Worm (Caenorhabditis elegans) whole organism, late embryonic: ENCODE measurements around the gene ZC204.12.

Experiments used
- C38D4.7 ChIP-seq: fragments of 200-800 bp; sonication (Bioruptor generic); optimal IDR thresholded peaks from 2 replicates; lab custom pipeline; 2018; ENCODE audit warnings: mild to moderate bottlenecking, missing genetic modification characterization, moderate library complexity, missing compliant biosample characterization
- T23F11.4 ChIP-seq: fragments of 200-800 bp; sonication (Bioruptor generic); optimal IDR thresholded peaks from 2 replicates; lab custom pipeline; 2018; ENCODE audit warnings: mild to moderate bottlenecking, missing genetic modification characterization, missing compliant biosample characterization
- Y22D7AL.16 ChIP-seq: sonication (generic microtip); optimal IDR thresholded peaks from 2 replicates; lab custom pipeline; 2016; ENCODE audit warnings: missing genetic modification characterization, missing compliant biosample characterization
- ahr-1 ChIP-seq: sonication (generic microtip); optimal IDR thresholded peaks from 2 replicates; lab custom pipeline; 2016; ENCODE audit warnings: missing genetic modification characterization, missing compliant biosample characterization
- ama-1 ChIP-seq: fragments of 150-350 bp; optimal IDR thresholded peaks from 2 replicates; lab custom pipeline; 2014
- ceh-18 ChIP-seq: sonication (generic microtip); optimal IDR thresholded peaks from 2 replicates; lab custom pipeline; 2016; ENCODE audit warnings: missing genetic modification characterization, missing compliant biosample characterization
- ceh-22 ChIP-seq: sonication (generic microtip); optimal IDR thresholded peaks from 2 replicates; lab custom pipeline; 2017; ENCODE audit warnings: missing biosample characterization, missing genetic modification characterization
- ceh-31 ChIP-seq: sonication (generic microtip); optimal IDR thresholded peaks from 2 replicates; lab custom pipeline; 2016; ENCODE audit warnings: missing genetic modification characterization, missing compliant biosample characterization
- che-1 ChIP-seq: sonication (generic microtip); optimal IDR thresholded peaks from 2 replicates; lab custom pipeline; 2016; ENCODE audit warnings: mild to moderate bottlenecking, missing genetic modification characterization, missing compliant biosample characterization
- dmd-4 ChIP-seq: sonication (generic microtip); optimal IDR thresholded peaks from 2 replicates; lab custom pipeline; 2016; ENCODE audit warnings: borderline replicate concordance, missing genetic modification characterization, missing compliant biosample characterization
- dve-1 ChIP-seq: sonication (generic microtip); optimal IDR thresholded peaks from 2 replicates; lab custom pipeline; 2017; ENCODE audit warnings: antibody characterized with exemption, mild to moderate bottlenecking, missing genetic modification characterization, missing compliant biosample characterization
- elt-2 ChIP-seq: sonication (generic microtip); optimal IDR thresholded peaks from 2 replicates; lab custom pipeline; 2016; ENCODE audit warnings: missing genetic modification reagents, missing genetic modification characterization, missing compliant biosample characterization
- eyg-1 ChIP-seq: sonication (generic microtip); optimal IDR thresholded peaks from 2 replicates; lab custom pipeline; 2016; ENCODE audit warnings: missing genotype, missing genetic modification characterization, missing compliant biosample characterization
- fkh-6 ChIP-seq: sonication (generic microtip); optimal IDR thresholded peaks from 2 replicates; lab custom pipeline; 2016; ENCODE audit warnings: missing genetic modification characterization, missing compliant biosample characterization
- hlh-6 ChIP-seq: sonication (generic microtip); optimal IDR thresholded peaks from 2 replicates; lab custom pipeline; 2016; ENCODE audit warnings: missing genotype, missing genetic modification characterization, missing compliant biosample characterization
- hlh-8 ChIP-seq: sonication (generic microtip); optimal IDR thresholded peaks from 2 replicates; lab custom pipeline; 2016; ENCODE audit warnings: missing genotype, missing genetic modification characterization, missing compliant biosample characterization
- madf-2 ChIP-seq: sonication (generic microtip); optimal IDR thresholded peaks from 2 replicates; lab custom pipeline; 2017; ENCODE audit warnings: missing genetic modification characterization, missing compliant biosample characterization
- mec-3 ChIP-seq: sonication (generic microtip); optimal IDR thresholded peaks from 2 replicates; lab custom pipeline; 2016; ENCODE audit warnings: borderline replicate concordance, missing genetic modification characterization, missing compliant biosample characterization
- nhr-11 ChIP-seq: fragments of 150-350 bp; optimal IDR thresholded peaks from 2 replicates; lab custom pipeline; 2014; ENCODE audit warnings: missing biosample characterization, missing genetic modification characterization
- nhr-232 ChIP-seq: sonication (generic microtip); optimal IDR thresholded peaks from 2 replicates; lab custom pipeline; 2016; ENCODE audit warnings: missing genetic modification characterization, missing compliant biosample characterization
- npax-4 ChIP-seq: sonication (generic microtip); optimal IDR thresholded peaks from 2 replicates; lab custom pipeline; 2016; ENCODE audit warnings: missing genetic modification characterization, missing compliant biosample characterization
- pag-3 ChIP-seq: sonication (generic microtip); optimal IDR thresholded peaks from 2 replicates; lab custom pipeline; 2016; ENCODE audit warnings: missing compliant biosample characterization, missing genetic modification characterization, borderline replicate concordance
- pha-2 ChIP-seq: sonication (generic microtip); optimal IDR thresholded peaks from 2 replicates; lab custom pipeline; 2017; ENCODE audit warnings: mild to moderate bottlenecking, missing genetic modification characterization, missing compliant biosample characterization
- ref-2 ChIP-seq: sonication (generic microtip); optimal IDR thresholded peaks from 2 replicates; lab custom pipeline; 2016; ENCODE audit warnings: missing genetic modification characterization, missing compliant biosample characterization
- rnt-1 ChIP-seq: sonication (generic microtip); optimal IDR thresholded peaks from 2 replicates; lab custom pipeline; 2016; ENCODE audit warnings: missing genetic modification characterization, missing compliant biosample characterization
- sdc-2 ChIP-seq: sonication (generic microtip); optimal IDR thresholded peaks from 2 replicates; lab custom pipeline; 2016; ENCODE audit warnings: missing genotype, missing genetic modification characterization, missing compliant biosample characterization
- sox-2 ChIP-seq: fragments of 200-800 bp; sonication (Bioruptor generic); IDR thresholded peaks from 2 replicates; pipeline ENCODE4 v1.3.6; 2022; ENCODE audit warnings: missing genetic modification reagents, missing genetic modification characterization, missing compliant biosample characterization
- sox-4 ChIP-seq: sonication (generic microtip); optimal IDR thresholded peaks from 2 replicates; lab custom pipeline; 2017; ENCODE audit warnings: mild to moderate bottlenecking, missing genetic modification characterization, inconsistent platforms, missing compliant biosample characterization
- tbx-2 ChIP-seq: sonication (generic microtip); optimal IDR thresholded peaks from 2 replicates; lab custom pipeline; 2016; ENCODE audit warnings: missing genetic modification characterization, missing compliant biosample characterization
- tbx-7 ChIP-seq: sonication (generic microtip); optimal IDR thresholded peaks from 2 replicates; lab custom pipeline; 2016; ENCODE audit warnings: missing genotype, missing genetic modification characterization, missing compliant biosample characterization
- ttx-3 ChIP-seq: sonication (generic microtip); optimal IDR thresholded peaks from 2 replicates; lab custom pipeline; 2016; ENCODE audit warnings: missing genetic modification reagents, missing genetic modification characterization, missing compliant biosample characterization
- zip-5 ChIP-seq: sonication (generic microtip); optimal IDR thresholded peaks from 2 replicates; lab custom pipeline; 2016; ENCODE audit warnings: missing genetic modification characterization, missing compliant biosample characterization

Gene ZC204.12

ce11 chrII:1672673-1673072 lies 15.6 kb upstream of the ZC204.12 start:
- TF ChIP-seq dmd-4 (tag; lab: Kevin White, UChicago), result no peak
- TF ChIP-seq ref-2, result no peak
- TF ChIP-seq tbx-2 (tag; lab: Kevin White, UChicago), result no peak
- TF ChIP-seq Y22D7AL.16 (tag; lab: Kevin White, UChicago), result no peak
- no peak for TF ChIP-seq sox-4 (tag; lab: Kevin White, UChicago)
- TF ChIP-seq hlh-8 (tag; lab: Kevin White, UChicago), result no peak
- TF ChIP-seq ceh-31 (tag; lab: Kevin White, UChicago), result no peak
- no peak for TF ChIP-seq nhr-232 (tag; lab: Kevin White, UChicago)

- TF ChIP-seq tbx-7, result no peak
- no peak for TF ChIP-seq elt-2
- no peak for TF ChIP-seq pag-3 (tag; lab: Kevin White, UChicago)
- no peak for TF ChIP-seq npax-4 (tag; lab: Kevin White, UChicago)
- no peak for TF ChIP-seq sox-2 (GFP tag; lab: Robert Waterston, UW)
- TF ChIP-seq ama-1 (lab: Kevin White, UChicago), result no peak
- no peak for TF ChIP-seq rnt-1 (tag; lab: Kevin White, UChicago)
- TF ChIP-seq dmd-4 (tag; lab: Kevin White, UChicago), result no peak
- TF ChIP-seq sdc-2 (tag; lab: Kevin White, UChicago), result no peak
- no peak for TF ChIP-seq ceh-18
- no peak for TF ChIP-seq fkh-6 (tag; lab: Kevin White, UChicago)
- TF ChIP-seq madf-2 (tag; lab: Kevin White, UChicago), result no peak
- no peak for TF ChIP-seq ceh-22 (tag; lab: Kevin White, UChicago)
- no peak for TF ChIP-seq hlh-8 (tag; lab: Kevin White, UChicago)
- TF ChIP-seq dve-1 (tag; lab: Kevin White, UChicago), result no peak
- no peak for TF ChIP-seq T23F11.4 (GFP tag; lab: Kevin White, UChicago)
- TF ChIP-seq C38D4.7 (GFP tag; lab: Kevin White, UChicago), result no peak
- no peak for TF ChIP-seq mec-3
- TF ChIP-seq, all 69 proteins: peak for 0
Observed at ce11 chrII:1670985-1671384, 13.9 kb upstream of the ZC204.12 start.

- TF ChIP-seq ttx-3, result no peak
- TF ChIP-seq, all 69 proteins: peak for 0
Observed at ce11 chrII:1670260-1670879, 13.3 kb upstream of the ZC204.12 start, which contains the start of gene nhx-6. TSS of gene nhx-6 (plus strand) at chrII:1670829.

- TF ChIP-seq zip-5 (no peak), ahr-1 (tag; lab: Kevin White, UChicago) (no peak), che-1 (tag; lab: Kevin White, UChicago) (no peak), npax-4 (tag; lab: Kevin White, UChicago) (no peak), eyg-1 (tag; lab: Kevin White, UChicago) (no peak), sox-4 (tag; lab: Kevin White, UChicago) (no peak), nhr-11 (tag; lab: Kevin White, UChicago) (no peak), tbx-2 (tag; lab: Kevin White, UChicago) (no peak), madf-2 (tag; lab: Kevin White, UChicago) (no peak), sdc-2 (tag; lab: Kevin White, UChicago) (no peak)
Observed at ce11 chrII:1668913-1669312, 11.8 kb upstream of the ZC204.12 start, which contains the start of gene srw-97. TSS of gene srw-97 (minus strand) at chrII:1669013.

ce11 chrII:1666025-1666424 lies 8.9 kb upstream of the ZC204.12 start, which contains the start of gene srlf-29:
TSS of gene srlf-29 (plus strand) at chrII:1666325.
- TF ChIP-seq zip-5, result no peak
- TF ChIP-seq mec-3, result no peak
- no peak for TF ChIP-seq nhr-232 (tag; lab: Kevin White, UChicago)
- TF ChIP-seq hlh-6 (tag; lab: Kevin White, UChicago), result no peak
- no peak for TF ChIP-seq ttx-3
- TF ChIP-seq ref-2, result no peak
- TF ChIP-seq pha-2 (tag; lab: Kevin White, UChicago), result no peak
- TF ChIP-seq, all 69 proteins: peak for 0
